Fruit fly (Drosophila melanogaster): ENCODE results near the gene Papss.

Gene Papss

dm6 chr3L:19898547-19899282, 53.6 kb downstream of the Papss start (continued):
- TF ChIP-seq CG16779 (tag; optimal IDR thresholded peaks at IDR 0.05) (no peak), salr (GFP tag; optimal IDR thresholded peaks at IDR 0.05) (peak in 1 of 2 experiments; percentile 72), net (GFP tag; optimal IDR thresholded peaks at IDR 0.05) (no peak), CG6854 (GFP tag; optimal IDR thresholded peaks at IDR 0.05) (no peak), CG8632 (GFP tag; optimal IDR thresholded peaks at IDR 0.05) (peak; percentile 40), Eip78C (GFP tag) (peak; percentile 85), svp (GFP tag) (peak; percentile 87), CG8119 (GFP tag; IDR thresholded peaks at IDR 0.05) (no peak; the same call in 2 of the 3 replicates), Smox (GFP tag; optimal IDR thresholded peaks at IDR 0.05) (peak; percentile 32), Eip93F (GFP tag; optimal IDR thresholded peaks at IDR 0.05) (no peak), topi (GFP tag; optimal IDR thresholded peaks at IDR 0.05) (peak; percentile 15), CG7368 (GFP tag; optimal IDR thresholded peaks at IDR 0.05) (no peak), eg (GFP tag; IDR thresholded peaks at IDR 0.05) (no peak), CG11762 (GFP tag; optimal IDR thresholded peaks at IDR 0.05; ENCODE audit: insufficient read depth) (peak; percentile 17), pdm3 (GFP tag; optimal IDR thresholded peaks at IDR 0.05) (peak; percentile 55), Ets96B (tag; optimal IDR thresholded peaks at IDR 0.05) (peak; percentile 35), CG6792 (GFP tag; optimal IDR thresholded peaks at IDR 0.05) (peak; percentile 51), Hr4 (GFP tag; optimal IDR thresholded peaks at IDR 0.05) (peak; percentile 71), Gug (GFP tag; IDR thresholded peaks at IDR 0.05) (no peak), Eip75B (GFP tag; optimal IDR thresholded peaks at IDR 0.05) (no peak)

DNA sequence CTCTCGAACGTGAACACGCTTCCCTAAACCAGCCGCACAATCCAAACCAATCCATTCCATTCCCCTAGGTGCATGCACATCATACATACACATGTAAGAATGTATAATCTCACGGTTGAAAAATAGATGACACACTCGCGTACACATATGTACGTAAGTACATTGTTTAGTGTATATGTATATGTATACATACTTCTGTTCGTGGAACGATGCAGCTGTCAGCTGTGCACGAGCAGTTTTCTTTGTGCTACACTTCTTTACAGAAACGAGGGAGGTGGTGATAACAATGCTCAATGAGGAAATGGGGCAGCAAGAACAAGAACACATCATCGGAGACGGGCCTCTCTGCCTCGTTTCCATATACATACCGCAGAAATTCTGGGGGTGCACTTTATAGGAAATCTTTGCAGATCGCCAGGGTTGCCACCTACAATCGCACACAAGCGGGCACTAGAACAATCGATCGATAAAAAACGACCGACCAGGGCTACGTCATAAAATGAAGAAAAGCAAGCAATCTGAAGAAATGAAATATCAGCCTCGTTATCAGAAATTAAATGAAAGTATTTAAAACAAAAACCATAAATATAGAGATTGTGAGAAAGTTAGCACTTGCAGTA, 54.3 kb downstream of the Papss start:
- peak; percentile 25 to 67 for TF ChIP-seq ss (GFP tag; optimal IDR thresholded peaks at IDR 0.05)
- peak; percentile 32 for TF ChIP-seq CG32006 (GFP tag; optimal IDR thresholded peaks at IDR 0.05)
- peak; percentile 7 for TF ChIP-seq fkh (GFP tag; optimal IDR thresholded peaks at IDR 0.05)
- TF ChIP-seq CG11294 (GFP tag; IDR thresholded peaks at IDR 0.05), result no peak
- TF ChIP-seq Sox14 (GFP tag; optimal IDR thresholded peaks at IDR 0.05), result peak; percentile 73
- TF ChIP-seq Eip75B (GFP tag; optimal IDR thresholded peaks at IDR 0.05), result peak; percentile 18
- TF ChIP-seq Smox (GFP tag; optimal IDR thresholded peaks at IDR 0.05), result no peak
- TF ChIP-seq CG10631 (GFP tag; optimal IDR thresholded peaks at IDR 0.05), result peak; percentile 3
- TF ChIP-seq CG34406 (GFP tag; optimal IDR thresholded peaks at IDR 0.05), result no peak
- peak; percentile 7 for TF ChIP-seq Met (GFP tag; optimal IDR thresholded peaks at IDR 0.05)
- TF ChIP-seq CG6163 (GFP tag; IDR thresholded peaks at IDR 0.05), result peak; percentile 18; the same call in 1 of the 3 replicates
- no peak for TF ChIP-seq Hr38 (GFP tag; optimal IDR thresholded peaks at IDR 0.05)
- TF ChIP-seq Eip78C (GFP tag), result peak; percentile 62
- peak; percentile 15 for TF ChIP-seq OdsH (GFP tag; optimal IDR thresholded peaks at IDR 0.05)
- peak; percentile 38 for TF ChIP-seq dsx (GFP tag; optimal IDR thresholded peaks at IDR 0.05; ENCODE audit: poor library complexity, severe bottlenecking)
- TF ChIP-seq vri (GFP tag; optimal IDR thresholded peaks at IDR 0.05), result peak; percentile 46
- TF ChIP-seq svp (GFP tag), result peak; percentile 63

dm6 chr3L:19900184-19901089, 55.3 kb downstream of the Papss start:
- TF ChIP-seq Hr39 (GFP tag; optimal IDR thresholded peaks at IDR 0.05), result peak; percentile 12
- no peak for TF ChIP-seq Hr38 (GFP tag; optimal IDR thresholded peaks at IDR 0.05)
- TF ChIP-seq Eip78C (GFP tag), result peak; percentile 13
- no peak for TF ChIP-seq CG8319 (GFP tag; optimal IDR thresholded peaks at IDR 0.05)
- TF ChIP-seq Eip93F (GFP tag; optimal IDR thresholded peaks at IDR 0.05), result peak; percentile 70
- no peak for TF ChIP-seq cyc (GFP tag; optimal IDR thresholded peaks at IDR 0.05)
- peak; percentile 26 for TF ChIP-seq Met (GFP tag; optimal IDR thresholded peaks at IDR 0.05)
- TF ChIP-seq vri (GFP tag; optimal IDR thresholded peaks at IDR 0.05), result peak; percentile 52
- TF ChIP-seq CG4318 (GFP tag; optimal IDR thresholded peaks at IDR 0.05), result no peak
- TF ChIP-seq Sox14 (GFP tag; optimal IDR thresholded peaks at IDR 0.05), result no peak
- peak in 1 of 2 experiments; percentile 30 for TF ChIP-seq ss (GFP tag; optimal IDR thresholded peaks at IDR 0.05)
- no peak for TF ChIP-seq CG6854 (GFP tag; optimal IDR thresholded peaks at IDR 0.05)
- TF ChIP-seq CG1621 (tag; optimal IDR thresholded peaks at IDR 0.05), result no peak
- TF ChIP-seq CG3032 (tag; optimal IDR thresholded peaks at IDR 0.05), result no peak
- TF ChIP-seq dac (GFP tag; optimal IDR thresholded peaks at IDR 0.05), result no peak
- peak; percentile 15 for TF ChIP-seq CG16779 (tag; optimal IDR thresholded peaks at IDR 0.05)
- TF ChIP-seq Blimp-1 (GFP tag; optimal IDR thresholded peaks at IDR 0.05), result no peak
- TF ChIP-seq svp (GFP tag), result peak; percentile 71
- TF ChIP-seq topi (GFP tag; optimal IDR thresholded peaks at IDR 0.05), result no peak
- TF ChIP-seq esn (GFP tag; optimal IDR thresholded peaks at IDR 0.05), result peak; percentile 26
- no peak for TF ChIP-seq CG9139 (GFP tag; optimal IDR thresholded peaks at IDR 0.05)

All from whole organism, prepupa.